Worm (Caenorhabditis elegans): ENCODE measurements around the gene fahd-1.

Gene fahd-1

ce11 chrIII:7941417-7941816 is 49.4 kb downstream of the fahd-1 start, which contains the start of gene kle-2:
TSS of gene kle-2 (plus strand) at chrIII:7941717.
- TF ChIP-seq pha-4 (tag; optimal IDR thresholded peaks at IDR 0.05), result no peak
- no peak for TF ChIP-seq mep-1 (tag; optimal IDR thresholded peaks at IDR 0.05)
- no peak for TF ChIP-seq M03D4.4 (tag; optimal IDR thresholded peaks at IDR 0.05)
- TF ChIP-seq lin-32 (GFP tag; optimal IDR thresholded peaks at IDR 0.05), result no peak
- no peak for TF ChIP-seq mls-2 (tag; optimal IDR thresholded peaks at IDR 0.05)
- TF ChIP-seq zip-8 (tag; optimal IDR thresholded peaks at IDR 0.05), result no peak
- no peak for TF ChIP-seq lin-13 (tag; optimal IDR thresholded peaks at IDR 0.05)
- TF ChIP-seq nhr-76 (tag; optimal IDR thresholded peaks at IDR 0.05), result no peak
- TF ChIP-seq nhr-237 (tag; optimal IDR thresholded peaks at IDR 0.05), result no peak
- TF ChIP-seq drap-1 (GFP tag; optimal IDR thresholded peaks at IDR 0.05), result no peak
- no peak for TF ChIP-seq ham-2 (GFP tag; optimal IDR thresholded peaks at IDR 0.05)
- no peak for TF ChIP-seq bed-3 (GFP tag; optimal IDR thresholded peaks at IDR 0.05)
- no peak for TF ChIP-seq ceh-43 (GFP tag; optimal IDR thresholded peaks at IDR 0.05)
- no peak for TF ChIP-seq nhr-28 (tag; optimal IDR thresholded peaks at IDR 0.05)
